Worm (Caenorhabditis elegans) whole organism, late embryonic: ENCODE data around the gene ZK632.14.

Experiments
- C38D4.7 ChIP-seq: fragments of 200-800 bp; sonication (Bioruptor generic); optimal IDR thresholded peaks from 2 replicates; lab custom pipeline; 2018; ENCODE audit warnings: mild to moderate bottlenecking, missing genetic modification characterization, moderate library complexity, missing compliant biosample characterization
- Y22D7AL.16 ChIP-seq: sonication (generic microtip); optimal IDR thresholded peaks from 2 replicates; lab custom pipeline; 2016; ENCODE audit warnings: missing genetic modification characterization, missing compliant biosample characterization
- ama-1 ChIP-seq: fragments of 150-350 bp; optimal IDR thresholded peaks from 2 replicates; lab custom pipeline; 2014
- ceh-14 ChIP-seq: sonication (generic microtip); optimal IDR thresholded peaks from 2 replicates; lab custom pipeline; 2016; ENCODE audit warnings: missing genotype, missing genetic modification characterization, missing compliant biosample characterization
- eyg-1 ChIP-seq: sonication (generic microtip); optimal IDR thresholded peaks from 2 replicates; lab custom pipeline; 2016; ENCODE audit warnings: missing genotype, missing genetic modification characterization, missing compliant biosample characterization
- nhr-11 ChIP-seq: fragments of 150-350 bp; optimal IDR thresholded peaks from 2 replicates; lab custom pipeline; 2014; ENCODE audit warnings: missing biosample characterization, missing genetic modification characterization
- tbx-2 ChIP-seq: sonication (generic microtip); optimal IDR thresholded peaks from 2 replicates; lab custom pipeline; 2016; ENCODE audit warnings: missing genetic modification characterization, missing compliant biosample characterization
- unc-86 ChIP-seq: sonication (generic microtip); optimal IDR thresholded peaks from 2 replicates; lab custom pipeline; 2016; ENCODE audit warnings: missing genetic modification characterization, missing compliant biosample characterization

ce11 chrIII:9770590-9770989 lies 42.7 kb upstream of the ZK632.14 start:
- TF ChIP-seq C38D4.7: no peak
- no peak for TF ChIP-seq Y22D7AL.16 (tag; lab: Kevin White, UChicago)
- no peak for TF ChIP-seq tbx-2 (tag; lab: Kevin White, UChicago)
- TF ChIP-seq unc-86 (tag; lab: Kevin White, UChicago): no peak
- no peak for TF ChIP-seq eyg-1 (tag; lab: Kevin White, UChicago)
- no peak for TF ChIP-seq ceh-14 (tag; lab: Kevin White, UChicago)
- no peak for TF ChIP-seq ama-1 (lab: Kevin White, UChicago)
- TF ChIP-seq nhr-11: no peak
